Fruit fly (Drosophila melanogaster): ENCODE data around the gene CG2256.

DNA sequence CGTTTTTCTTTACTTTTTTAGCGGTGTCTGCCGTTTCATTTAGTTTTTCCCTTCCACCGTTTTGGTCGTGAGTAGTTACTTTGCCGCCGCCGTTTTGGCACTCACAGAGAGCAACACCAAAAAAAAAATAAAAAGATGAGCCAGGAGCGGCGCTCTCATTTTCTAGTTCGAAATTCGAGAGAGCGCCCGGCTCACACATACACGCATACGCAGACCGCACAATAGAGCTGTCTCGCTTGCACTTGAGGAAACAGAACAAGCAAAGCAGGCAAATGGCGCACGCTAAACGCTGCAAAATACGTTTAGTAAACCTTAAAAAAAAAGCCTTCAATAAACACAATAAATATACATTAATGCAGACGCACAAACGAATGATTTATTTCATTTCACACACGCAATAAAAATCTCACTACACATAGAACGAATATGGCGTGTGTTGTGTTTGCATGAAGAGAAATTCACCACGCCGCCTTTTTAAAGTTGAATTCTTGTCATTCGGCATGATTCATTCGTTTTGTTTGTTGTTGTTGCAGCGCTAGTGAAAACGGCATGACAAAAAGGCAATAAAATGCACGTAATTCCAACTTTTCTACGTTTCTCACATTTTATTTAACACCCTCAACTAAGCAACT lies 30.3 kb downstream of the CG2256 start:
- TF ChIP-seq psq (optimal IDR thresholded peaks at IDR 0.05) (no peak), Dll (optimal IDR thresholded peaks at IDR 0.05) (peak; percentile 71), CG8478 (optimal IDR thresholded peaks at IDR 0.05) (peak; percentile 54), EcR (GFP tag; optimal IDR thresholded peaks at IDR 0.05) (no peak)

All from whole organism.